Fruit fly (Drosophila melanogaster) whole organism, embryonic: ENCODE measurements around the gene Cht2.

Experiments used
- Bgb ChIP-seq: fragments of 200-800 bp; sonication (Bioruptor generic); IDR thresholded peaks from 2 replicates; pipeline ENCODE4 v1.3.6; 2022; ENCODE audit warnings: missing biosample characterization, missing genetic modification characterization; ENCODE audit not compliant: partially characterized antibody
- CG11504 ChIP-seq: fragments of 200-800 bp; sonication (Bioruptor generic); optimal IDR thresholded peaks from 3 replicates; lab custom pipeline; 2019; ENCODE audit warnings: missing biosample characterization, mild to moderate bottlenecking, missing genetic modification characterization, moderate library complexity
- CG12104 ChIP-seq: fragments of 200-800 bp; sonication (Bioruptor generic); optimal IDR thresholded peaks from 3 replicates; lab custom pipeline; 2016; ENCODE audit warnings: missing biosample characterization, missing genetic modification characterization
- CG14014 ChIP-seq: fragments of 200-800 bp; sonication (Bioruptor generic); IDR thresholded peaks from 2 replicates; pipeline ENCODE4 v1.3.6; 2022; ENCODE audit warnings: missing biosample characterization, missing genetic modification characterization
- CG15011 ChIP-seq: fragments of 200-800 bp; sonication (Bioruptor generic); optimal IDR thresholded peaks from 3 replicates; lab custom pipeline; 2018; ENCODE audit warnings: missing biosample characterization, mild to moderate bottlenecking, missing genetic modification characterization
- CG17328 ChIP-seq: fragments of 200-800 bp; sonication (Bioruptor generic); IDR thresholded peaks from 2 replicates; pipeline ENCODE4 v1.3.6; 2022; ENCODE audit warnings: missing biosample characterization, missing genetic modification characterization
- CG17829 ChIP-seq: fragments of 200-800 bp; optimal IDR thresholded peaks from 2 replicates; lab custom pipeline; 2019; ENCODE audit warnings: missing biosample characterization, mild to moderate bottlenecking, missing genetic modification characterization, moderate library complexity
- CG31224 ChIP-seq: fragments of 200-800 bp; sonication (Bioruptor generic); IDR thresholded peaks from 2 replicates; pipeline ENCODE4 v1.3.6; 2022; ENCODE audit warnings: missing biosample characterization, missing genetic modification characterization
- CG31441 ChIP-seq: fragments of 200-800 bp; sonication (Bioruptor generic); IDR thresholded peaks from 2 replicates; pipeline ENCODE4 v1.3.6; 2022; ENCODE audit warnings: missing biosample characterization, missing genetic modification characterization
- CG32532 ChIP-seq: fragments of 200-800 bp; sonication (Bioruptor generic); IDR thresholded peaks from 2 replicates; pipeline ENCODE4 v1.3.6; 2022; ENCODE audit warnings: missing biosample characterization, missing genetic modification characterization
- CG32772 ChIP-seq: fragments of 200-800 bp; sonication (Bioruptor generic); IDR thresholded peaks from 2 replicates; pipeline ENCODE4 v1.3.6; 2022; ENCODE audit warnings: missing biosample characterization, missing genetic modification characterization
- CG33557 ChIP-seq: fragments of 200-800 bp; sonication (Bioruptor generic); optimal IDR thresholded peaks from 2 replicates; lab custom pipeline; 2019; ENCODE audit warnings: missing biosample characterization, mild to moderate bottlenecking, missing genetic modification characterization, moderate library complexity
- CG3838 ChIP-seq: fragments of 200-800 bp; sonication (Bioruptor generic); optimal IDR thresholded peaks from 3 replicates; lab custom pipeline; 2016; ENCODE audit warnings: missing biosample characterization, missing genetic modification characterization
- CG3847 ChIP-seq: fragments of 200-800 bp; sonication (Bioruptor generic); IDR thresholded peaks from 2 replicates; pipeline ENCODE4 v1.3.6; 2022; ENCODE audit warnings: missing biosample characterization, missing genetic modification characterization
- CG8089 ChIP-seq: fragments of 200-800 bp; sonication (Bioruptor generic); optimal IDR thresholded peaks from 3 replicates; lab custom pipeline; 2016; ENCODE audit warnings: missing biosample characterization, missing genetic modification characterization
- CG8290 ChIP-seq, 3 experiments: fragments of 200-800 bp; sonication (Bioruptor generic); optimal IDR thresholded peaks; 2 replicates each; lab custom pipeline; 2016 to 2019; ENCODE audit warnings: missing biosample characterization in 3 of 3, missing genetic modification characterization in 3 of 3, mild to moderate bottlenecking in 2 of 3, moderate library complexity in 1 of 3
- CG8924 ChIP-seq: fragments of 200-800 bp; optimal IDR thresholded peaks from 3 replicates; lab custom pipeline; 2019; ENCODE audit warnings: missing biosample characterization, mild to moderate bottlenecking, missing genetic modification characterization, moderate library complexity
- CG9215 ChIP-seq: fragments of 200-800 bp; sonication (Bioruptor generic); IDR thresholded peaks from 2 replicates; pipeline ENCODE4 v1.3.6; 2022; ENCODE audit warnings: missing biosample characterization, missing genetic modification characterization
- CG9609 ChIP-seq: fragments of 200-800 bp; sonication (Bioruptor generic); optimal IDR thresholded peaks from 3 replicates; lab custom pipeline; 2016; ENCODE audit warnings: missing biosample characterization, missing genetic modification characterization
- CkIIα-i1 ChIP-seq: fragments of 200-800 bp; sonication (Bioruptor generic); IDR thresholded peaks from 2 replicates; pipeline ENCODE4 v1.3.6; 2022; ENCODE audit warnings: missing biosample characterization, missing genetic modification characterization
- D19A ChIP-seq: fragments of 200-800 bp; optimal IDR thresholded peaks from 3 replicates; lab custom pipeline; 2019; ENCODE audit warnings: missing biosample characterization, mild to moderate bottlenecking, missing genetic modification characterization, moderate library complexity
- Dbx ChIP-seq: fragments of 200-800 bp; sonication (Bioruptor generic); IDR thresholded peaks from 3 replicates; pipeline ENCODE4 v1.3.6; 2022; ENCODE audit warnings: missing biosample characterization, missing genetic modification characterization
- Gsc ChIP-seq: fragments of 200-800 bp; sonication (Bioruptor generic); IDR thresholded peaks from 2 replicates; pipeline ENCODE4 v1.3.6; 2022; ENCODE audit warnings: missing biosample characterization, missing genetic modification characterization
- Hmr ChIP-seq: fragments of 200-800 bp; sonication (Bioruptor generic); optimal IDR thresholded peaks from 3 replicates; lab custom pipeline; 2017; ENCODE audit warnings: mild to moderate bottlenecking, missing biosample characterization, missing genetic modification reagents, missing genetic modification characterization
- Kr ChIP-seq: fragments of 200-800 bp; sonication (Bioruptor generic); optimal IDR thresholded peaks from 2 replicates; lab custom pipeline; 2017; ENCODE audit warnings: missing biosample characterization, mild to moderate bottlenecking, missing genetic modification characterization
- Nf-YA ChIP-seq: fragments of 200-800 bp; sonication (Bioruptor generic); IDR thresholded peaks from 2 replicates; pipeline ENCODE4 v1.3.6; 2022; ENCODE audit warnings: missing biosample characterization, missing genetic modification characterization
- Oli ChIP-seq: fragments of 200-800 bp; sonication (Bioruptor generic); optimal IDR thresholded peaks from 2 replicates; lab custom pipeline; 2018; ENCODE audit warnings: missing biosample characterization, mild to moderate bottlenecking, missing genetic modification characterization, moderate library complexity
- Trl ChIP-seq, 3 experiments: fragments of >200 bp in 2 of 3; fragments of 200-800 bp in 1 of 3; sonication (Bioruptor generic) in 1 of 3; optimal IDR thresholded peaks; 2 replicates in 1 of 3; 3 replicates in 2 of 3; lab custom pipeline; 2016 to 2017; ENCODE audit warnings: missing biosample characterization in 1 of 3, missing genetic modification characterization in 1 of 3
- Xbp1 ChIP-seq: fragments of 200-800 bp; sonication (Bioruptor generic); optimal IDR thresholded peaks from 3 replicates; lab custom pipeline; 2016; ENCODE audit warnings: missing biosample characterization, mild to moderate bottlenecking, missing genetic modification characterization
- ap ChIP-seq: fragments of 200-800 bp; sonication (Bioruptor generic); IDR thresholded peaks from 2 replicates; pipeline ENCODE4 v1.3.6; 2022; ENCODE audit warnings: missing biosample characterization, missing genetic modification characterization
- ato ChIP-seq: fragments of 200-800 bp; sonication (Bioruptor generic); IDR thresholded peaks from 2 replicates; pipeline ENCODE4 v1.3.6; 2022; ENCODE audit warnings: missing biosample characterization, missing genetic modification characterization; ENCODE audit not compliant: partially characterized antibody
- bowl ChIP-seq: fragments of 200-800 bp; sonication (Bioruptor generic); IDR thresholded peaks from 2 replicates; pipeline ENCODE4 v1.3.6; 2022; ENCODE audit warnings: missing biosample characterization, missing genetic modification characterization
- cato ChIP-seq: fragments of 200-800 bp; sonication (Bioruptor generic); optimal IDR thresholded peaks from 2 replicates; lab custom pipeline; 2016; ENCODE audit warnings: missing biosample characterization, missing genetic modification characterization, borderline replicate concordance
- cg ChIP-seq: fragments of 200-800 bp; sonication (Bioruptor generic); optimal IDR thresholded peaks from 3 replicates; lab custom pipeline; 2019; ENCODE audit warnings: missing biosample characterization, mild to moderate bottlenecking, missing genetic modification characterization, moderate library complexity
- ci ChIP-seq: fragments of 200-800 bp; sonication (Bioruptor generic); IDR thresholded peaks from 3 replicates; pipeline ENCODE4 v1.3.6; 2022; ENCODE audit warnings: missing biosample characterization, missing genetic modification characterization
- disco-r ChIP-seq: fragments of 200-800 bp; sonication (Bioruptor generic); optimal IDR thresholded peaks from 2 replicates; lab custom pipeline; 2016; ENCODE audit warnings: missing biosample characterization, missing genetic modification characterization
- grau ChIP-seq: fragments of 200-800 bp; optimal IDR thresholded peaks from 3 replicates; lab custom pipeline; 2019; ENCODE audit warnings: missing biosample characterization, mild to moderate bottlenecking, missing genetic modification characterization, moderate library complexity
- lov ChIP-seq, 2 experiments: fragments of 200-800 bp in 1 of 2; fragments of >200 bp in 1 of 2; sonication (Bioruptor generic) in 1 of 2; IDR thresholded peaks in 1 of 2; optimal IDR thresholded peaks in 1 of 2; 2 replicates in 1 of 2; 3 replicates in 1 of 2; pipeline versions ENCODE4 v1.3.6 to Lab custom; 2017 to 2022; ENCODE audit warnings: missing biosample characterization in 1 of 2, missing genetic modification characterization in 1 of 2
- mam ChIP-seq: fragments of 200-800 bp; sonication (Bioruptor generic); optimal IDR thresholded peaks from 3 replicates; lab custom pipeline; 2016; ENCODE audit warnings: missing biosample characterization, missing genetic modification characterization
- nom ChIP-seq: fragments of 200-800 bp; sonication (Bioruptor generic); optimal IDR thresholded peaks from 2 replicates; lab custom pipeline; 2017; ENCODE audit warnings: missing biosample characterization, missing genetic modification characterization, mild to moderate bottlenecking, moderate library complexity, missing genetic modification reagents
- p53 ChIP-seq: fragments of 200-800 bp; sonication (Bioruptor generic); optimal IDR thresholded peaks from 2 replicates; lab custom pipeline; 2016; ENCODE audit warnings: missing biosample characterization, missing genetic modification characterization
- pfk ChIP-seq: fragments of 200-800 bp; sonication (Bioruptor generic); optimal IDR thresholded peaks from 2 replicates; lab custom pipeline; 2018; ENCODE audit warnings: missing biosample characterization, mild to moderate bottlenecking, missing genetic modification characterization, moderate library complexity
- rib ChIP-seq: fragments of 200-800 bp; sonication (Bioruptor generic); IDR thresholded peaks from 2 replicates; pipeline ENCODE4 v1.3.6; 2022; ENCODE audit warnings: missing biosample characterization, missing genetic modification characterization
- run ChIP-seq: fragments of 200-800 bp; sonication (Bioruptor generic); optimal IDR thresholded peaks from 3 replicates; lab custom pipeline; 2018; ENCODE audit warnings: missing biosample characterization, mild to moderate bottlenecking, missing genetic modification characterization
- sisA ChIP-seq: fragments of 200-800 bp; sonication (Bioruptor generic); IDR thresholded peaks from 2 replicates; pipeline ENCODE4 v1.3.6; 2022; ENCODE audit warnings: missing biosample characterization, missing genetic modification characterization
- slbo ChIP-seq: fragments of 200-800 bp; sonication (Bioruptor generic); IDR thresholded peaks from 2 replicates; pipeline ENCODE4 v1.3.6; 2022; ENCODE audit warnings: missing biosample characterization, missing genetic modification characterization
- sqz ChIP-seq: fragments of 200-800 bp; sonication (Bioruptor generic); optimal IDR thresholded peaks from 3 replicates; lab custom pipeline; 2018; ENCODE audit warnings: missing biosample characterization, mild to moderate bottlenecking, missing genetic modification characterization
- tll ChIP-seq, 2 experiments: fragments of 200-800 bp in 1 of 2; fragments of >200 bp in 1 of 2; sonication (Bioruptor generic) in 1 of 2; optimal IDR thresholded peaks; 2 replicates each; lab custom pipeline; 2017 to 2019; ENCODE audit warnings: missing biosample characterization in 2 of 2, missing genetic modification characterization in 2 of 2, mild to moderate bottlenecking in 1 of 2, moderate library complexity in 1 of 2
- yki ChIP-seq: fragments of >200 bp; optimal IDR thresholded peaks from 3 replicates; lab custom pipeline; 2018

The Cht2 gene

dm6 chr3L:1794943-1795696 is 39.4 kb upstream of the Cht2 start, which contains the start of the genes alpha-Spec, dlt and Cdc37 (continued):
- TF ChIP-seq lov (optimal IDR thresholded peaks at IDR 0.05; lab: Kevin White, UChicago) (no peak), lov (GFP tag; IDR thresholded peaks at IDR 0.05; lab: Robert Waterston, UW) (no peak), CG11504 (tag; lab: Kevin White, UChicago) (no peak), tll (GFP tag; optimal IDR thresholded peaks at IDR 0.05; lab: Kevin White, UChicago) (no peak), grau (tag; lab: Kevin White, UChicago) (peak; percentile 48), sisA (GFP tag; lab: Robert Waterston, UW) (no peak), nom (GFP tag; lab: Kevin White, UChicago) (peak; percentile 55), Kr (GFP tag; lab: Kevin White, UChicago) (no peak), CG17829 (tag; lab: Kevin White, UChicago) (peak; percentile 70), cato (GFP tag; lab: Kevin White, UChicago) (no peak), Hmr (no peak), CG8924 (peak; percentile 22), CG14014 (no peak), disco-r (no peak), CG33557 (GFP tag; lab: Kevin White, UChicago) (peak; percentile 29), Oli (tag; lab: Kevin White, UChicago) (no peak), CG12104 (GFP tag; lab: Kevin White, UChicago) (no peak), D19A (no peak), Xbp1 (GFP tag; lab: Kevin White, UChicago) (peak; percentile 17), ato (GFP tag; lab: Robert Waterston, UW) (peak; percentile 59), CG15011 (no peak), CG17328 (no peak), CG32772 (peak; percentile 12; the same call in 1 of the 2 replicates), CG8290 (GFP tag; optimal IDR thresholded peaks at IDR 0.05; lab: Kevin White, UChicago) (no peak), CG8290 (tag; optimal IDR thresholded peaks at IDR 0.05; lab: Kevin White, UChicago) (no peak), CG9215 (GFP tag; lab: Robert Waterston, UW) (no peak), CG9609 (no peak), p53 (GFP tag; lab: Kevin White, UChicago) (peak; percentile 47), ap (no peak), Trl (optimal IDR thresholded peaks at IDR 0.05; lab: Kevin White, UChicago) (no peak), Trl (GFP tag; optimal IDR thresholded peaks at IDR 0.05; lab: Kevin White, UChicago) (no peak), CG3847 (GFP tag; lab: Robert Waterston, UW) (0 out of 2 replicates have a peak, but pooled peaks have one; percentile 10), slbo (GFP tag; lab: Robert Waterston, UW) (peak; percentile 16; the same call in 1 of the 2 replicates), sqz (no peak), rib (no peak), Bgb (peak; percentile 79), ci (GFP tag; lab: Robert Waterston, UW) (no peak), yki (lab: Kevin White, UChicago) (no peak), bowl (GFP tag; lab: Robert Waterston, UW) (no peak), CG31441 (GFP tag; lab: Robert Waterston, UW) (no peak), Dbx (no peak), CG3838 (GFP tag; lab: Kevin White, UChicago) (no peak), CG31224 (GFP tag; lab: Robert Waterston, UW) (no peak), CG8089 (GFP tag; lab: Kevin White, UChicago) (peak; percentile 9), pfk (GFP tag; lab: Kevin White, UChicago) (no peak), Gsc (GFP tag; lab: Robert Waterston, UW) (no peak), Nf-YA (GFP tag; lab: Robert Waterston, UW) (no peak), cg (peak; percentile 75), run (tag; lab: Kevin White, UChicago) (no peak), CG32532 (peak; percentile 9; the same call in 1 of the 2 replicates), mam (GFP tag; lab: Kevin White, UChicago) (peak; percentile 41), CkIIα-i1 (no peak)
